Worm (Caenorhabditis elegans) whole organism, L4/young adult: ENCODE results near the gene F45E4.6.

Experiments
- W03F9.2 ChIP-seq: fragments of 150-350 bp; optimal IDR thresholded peaks from 2 replicates; lab custom pipeline; 2014; ENCODE audit warnings: missing biosample characterization, missing genetic modification characterization
- dao-5 ChIP-seq: sonication (generic microtip); optimal IDR thresholded peaks from 2 replicates; lab custom pipeline; 2016; ENCODE audit warnings: missing genotype, missing genetic modification characterization, moderate library complexity, missing compliant biosample characterization
- him-1 ChIP-seq: sonication (generic microtip); optimal IDR thresholded peaks from 2 replicates; lab custom pipeline; 2016; ENCODE audit warnings: missing genotype, missing genetic modification reagents, missing genetic modification characterization, missing compliant biosample characterization

F45E4.6 gene

ce11 chrIV:7632535-7632934 is at the start of gene F45E4.6:
Gene F45E4.6 (minus strand): TSS chrIV:7632548.
- peak; percentile 65 for TF ChIP-seq W03F9.2 (tag; lab: Kevin White, UChicago)
- TF ChIP-seq dao-5 (tag; lab: Kevin White, UChicago), result no peak
- TF ChIP-seq him-1 (tag; lab: Kevin White, UChicago), result no peak

- TF ChIP-seq dao-5 (tag; lab: Kevin White, UChicago), result no peak
- no peak for TF ChIP-seq him-1 (tag; lab: Kevin White, UChicago)
- no peak for TF ChIP-seq W03F9.2 (tag; lab: Kevin White, UChicago)
Observed at ce11 chrIV:7679120-7679519, 46.8 kb upstream of the F45E4.6 start.

DNA sequence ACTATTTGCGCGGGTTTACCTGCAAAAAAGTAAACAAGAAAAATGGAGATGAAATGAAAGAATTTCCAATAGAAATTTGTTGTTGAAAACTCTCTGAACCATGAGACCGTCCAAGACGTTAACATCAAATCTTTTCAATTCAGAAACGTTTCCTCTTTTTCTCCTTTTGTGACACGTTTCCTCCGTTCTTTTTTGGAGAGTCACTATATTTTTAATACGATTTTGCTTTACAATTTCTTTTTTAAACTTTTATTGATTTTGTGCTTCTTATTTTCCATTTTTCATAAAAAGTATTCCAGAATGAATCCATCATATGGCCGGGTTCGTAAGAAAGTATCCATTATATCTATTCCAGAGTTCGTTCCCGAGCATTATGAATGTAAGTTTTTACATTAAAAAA is 42.5 kb upstream of the F45E4.6 start, which contains the start of gene itr-1:
Gene itr-1, plus strand, starts transcription at position 301 of the 400 bp plus-strand sequence.
- TF ChIP-seq him-1 (tag; lab: Kevin White, UChicago), result no peak
- no peak for TF ChIP-seq dao-5 (tag; lab: Kevin White, UChicago)
- no peak for TF ChIP-seq W03F9.2 (tag; lab: Kevin White, UChicago)

DNA sequence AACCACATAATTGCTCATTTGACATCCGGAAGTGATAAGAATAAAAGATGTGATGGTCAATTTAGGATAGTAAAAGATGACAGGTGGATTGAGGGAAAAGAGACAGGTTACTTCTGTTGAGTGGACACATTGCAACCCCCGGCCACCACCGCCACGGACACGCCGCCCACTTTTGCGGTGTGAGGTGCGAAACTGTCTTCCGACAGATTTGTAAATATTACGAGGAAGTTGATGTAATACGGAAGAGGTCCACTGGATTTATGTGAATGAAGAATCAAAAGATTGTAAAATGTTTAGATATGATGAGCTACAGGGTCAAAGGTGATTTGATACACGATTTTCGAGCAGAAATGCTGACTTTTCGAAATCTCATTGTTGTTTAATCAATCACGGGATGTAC is 40.5 kb upstream of the F45E4.6 start, which contains the start of gene C08G9.2:
Gene C08G9.2, minus strand, starts transcription at position 101 of the 400 bp plus-strand sequence.
- TF ChIP-seq W03F9.2 (tag; lab: Kevin White, UChicago) (no peak), him-1 (tag; lab: Kevin White, UChicago) (no peak), dao-5 (tag; lab: Kevin White, UChicago) (no peak)

DNA sequence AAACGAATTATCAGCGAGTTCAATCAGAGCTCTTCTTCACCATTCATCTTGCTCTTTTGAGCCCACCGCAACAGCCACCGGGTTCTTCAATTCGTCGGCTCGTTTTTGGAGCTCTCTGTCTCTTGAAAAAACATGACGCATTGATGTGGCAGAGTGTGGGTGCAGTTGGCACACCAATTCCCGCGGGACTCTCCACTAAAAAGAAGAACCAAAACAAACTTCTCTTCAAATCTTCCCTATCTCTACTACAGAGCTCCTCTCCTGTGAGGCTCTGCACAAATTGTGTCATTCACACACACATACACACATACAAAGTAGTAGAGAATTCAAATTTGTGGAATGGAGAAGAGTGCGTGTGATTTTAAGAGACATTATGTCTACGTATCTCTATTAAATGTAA is 30.7 kb upstream of the F45E4.6 start:
- peak; percentile 43 for TF ChIP-seq him-1 (tag; lab: Kevin White, UChicago)
- no peak for TF ChIP-seq dao-5 (tag; lab: Kevin White, UChicago)

DNA sequence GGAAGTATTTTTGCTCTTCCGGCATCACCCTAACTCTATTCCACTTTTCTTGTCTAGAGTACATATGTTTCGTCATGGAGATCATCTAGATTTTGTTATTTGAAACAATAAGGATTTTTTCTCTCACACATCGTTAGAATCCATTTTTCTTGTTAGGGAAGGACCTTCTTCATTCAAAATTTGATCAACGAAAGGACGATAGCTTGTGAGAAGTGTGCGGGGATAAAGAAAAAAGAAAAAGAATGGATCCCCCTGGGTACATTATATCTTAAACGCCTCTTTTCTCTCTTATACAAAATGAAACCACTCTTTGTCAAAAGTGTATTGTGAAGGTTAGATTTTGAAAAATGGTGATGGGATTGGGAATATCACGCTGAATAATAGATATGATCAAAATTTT is 29.2 kb upstream of the F45E4.6 start:
- TF ChIP-seq dao-5 (tag; lab: Kevin White, UChicago), result no peak
- TF ChIP-seq W03F9.2 (tag; lab: Kevin White, UChicago), result no peak
- no peak for TF ChIP-seq him-1 (tag; lab: Kevin White, UChicago)

DNA sequence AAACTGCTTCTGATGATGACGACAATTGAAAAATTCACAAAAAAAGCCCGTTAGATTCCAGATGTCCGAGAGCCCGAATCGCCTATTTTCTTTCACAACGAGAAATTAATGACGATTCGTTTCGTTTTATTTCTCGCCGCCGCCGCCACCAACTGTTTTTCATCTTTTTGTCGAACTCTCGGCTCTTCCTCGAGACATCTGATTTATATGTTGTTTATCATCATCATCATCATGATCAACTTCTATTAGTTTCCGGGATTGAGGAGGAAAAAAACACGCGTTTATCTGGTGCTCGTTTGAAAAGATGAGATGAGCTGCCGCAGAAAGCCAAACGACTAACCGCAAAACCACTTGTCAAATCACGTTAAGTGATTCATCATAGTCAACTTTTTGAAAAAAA is 27.1 kb upstream of the F45E4.6 start:
- TF ChIP-seq dao-5 (tag; lab: Kevin White, UChicago) (no peak), W03F9.2 (tag; lab: Kevin White, UChicago) (no peak), him-1 (tag; lab: Kevin White, UChicago) (no peak)

DNA sequence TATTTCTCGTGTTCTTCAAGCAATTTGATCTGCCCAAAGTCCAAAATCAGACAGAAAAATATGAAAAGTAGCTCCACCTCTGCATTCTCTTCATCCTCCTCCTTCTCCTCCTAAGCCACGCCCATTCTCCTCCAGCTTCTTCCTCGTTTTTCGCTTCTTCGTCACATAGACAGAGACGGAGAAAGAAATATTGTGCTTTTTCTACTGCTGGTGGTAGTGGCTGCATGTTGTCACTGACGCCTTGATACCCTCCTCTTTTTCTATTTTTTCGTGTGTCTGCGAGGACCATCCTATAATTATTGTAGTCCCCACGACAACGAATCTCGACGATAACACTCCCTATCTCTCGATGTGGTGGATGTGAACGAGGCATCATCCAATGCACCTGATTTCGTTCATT is 26.2 kb upstream of the F45E4.6 start, which contains the start of gene C08G9.1:
Gene C08G9.1, plus strand, starts transcription at position 175 of the 400 bp plus-strand sequence.
- TF ChIP-seq dao-5 (tag; lab: Kevin White, UChicago), result no peak
- TF ChIP-seq him-1 (tag; lab: Kevin White, UChicago), result no peak
- no peak for TF ChIP-seq W03F9.2 (tag; lab: Kevin White, UChicago)

ce11 chrIV:7654212-7654778 is 21.9 kb upstream of the F45E4.6 start, which contains the start of gene nrde-4:
Gene nrde-4 (minus strand): TSS chrIV:7654262.
- peak; percentile 70 for TF ChIP-seq W03F9.2 (tag; lab: Kevin White, UChicago)
- no peak for TF ChIP-seq dao-5 (tag; lab: Kevin White, UChicago)

DNA sequence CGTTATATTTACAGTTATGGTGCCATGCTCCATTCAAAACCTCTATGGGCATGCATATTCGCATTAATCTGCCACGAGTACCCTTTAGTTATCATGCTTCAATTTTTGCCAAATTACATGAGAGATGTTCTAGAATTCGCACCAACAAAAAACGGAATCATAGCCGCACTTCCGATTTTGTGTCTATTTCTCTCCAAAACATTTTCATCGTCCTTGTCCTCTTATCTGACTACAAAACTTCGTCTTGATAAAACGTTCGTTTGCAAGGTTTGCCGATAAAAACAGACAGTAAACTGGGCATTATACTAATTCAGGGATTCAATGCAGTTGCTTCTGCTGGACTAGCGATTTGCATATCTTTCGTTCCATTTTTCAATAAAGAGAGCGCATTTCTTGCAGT is 20.9 kb upstream of the F45E4.6 start:
- TF ChIP-seq dao-5 (tag; lab: Kevin White, UChicago) (no peak), W03F9.2 (tag; lab: Kevin White, UChicago) (no peak), him-1 (tag; lab: Kevin White, UChicago) (no peak)

- TF ChIP-seq dao-5 (tag; lab: Kevin White, UChicago) (no peak), him-1 (tag; lab: Kevin White, UChicago) (no peak), W03F9.2 (tag; lab: Kevin White, UChicago) (no peak)
Observed at ce11 chrIV:7651120-7651519, 18.8 kb upstream of the F45E4.6 start, which contains the start of gene cima-1. Gene cima-1 (plus strand): TSS chrIV:7651459.

- TF ChIP-seq him-1 (tag; lab: Kevin White, UChicago) (no peak), W03F9.2 (tag; lab: Kevin White, UChicago) (no peak), dao-5 (tag; lab: Kevin White, UChicago) (no peak)
Observed at ce11 chrIV:7650433-7650832, 18.1 kb upstream of the F45E4.6 start.

- TF ChIP-seq W03F9.2 (tag; lab: Kevin White, UChicago), result no peak
- no peak for TF ChIP-seq him-1 (tag; lab: Kevin White, UChicago)
- no peak for TF ChIP-seq dao-5 (tag; lab: Kevin White, UChicago)
Observed at ce11 chrIV:7646861-7647260, 14.5 kb upstream of the F45E4.6 start.

ce11 chrIV:7646119-7646518 is 13.8 kb upstream of the F45E4.6 start, which contains the start of gene hmg-5:
Gene hmg-5 (minus strand): TSS chrIV:7646219.
- TF ChIP-seq dao-5 (tag; lab: Kevin White, UChicago) (no peak), W03F9.2 (tag; lab: Kevin White, UChicago) (no peak), him-1 (tag; lab: Kevin White, UChicago) (no peak)
